Worm (Caenorhabditis elegans) whole organism, L4 larva: ENCODE results near the gene clec-194.

Source experiments
- F26F4.8 ChIP-seq: fragments of 200-800 bp; sonication (Bioruptor generic); conservative IDR thresholded peaks from 2 replicates; pipeline ENCODE4 v1.3.6; 2022; ENCODE audit warnings: missing genetic modification characterization, missing compliant biosample characterization
- F37D6.2 ChIP-seq: sonication (generic microtip); optimal IDR thresholded peaks from 2 replicates; lab custom pipeline; 2016; ENCODE audit warnings: mild to moderate bottlenecking, missing genetic modification characterization, missing compliant biosample characterization
- F44E2.7 ChIP-seq: fragments of 200-800 bp; sonication (Bioruptor generic); IDR thresholded peaks from 2 replicates; pipeline ENCODE4 v2.1.2; 2022; ENCODE audit warnings: missing genetic modification characterization, missing compliant biosample characterization
- Y48G9A.11 ChIP-seq: fragments of 200-800 bp; sonication (Bioruptor generic); IDR thresholded peaks from 2 replicates; pipeline ENCODE4 v1.3.6; 2022; ENCODE audit warnings: missing genetic modification reagents, missing genetic modification characterization, missing compliant biosample characterization
- ZK546.5 ChIP-seq, 2 experiments: sonication (generic microtip); optimal IDR thresholded peaks; 2 replicates each; lab custom pipeline; 2017; ENCODE audit warnings: missing biosample characterization in 2 of 2, missing genetic modification characterization in 2 of 2
- ama-1 ChIP-seq: fragments of 150-350 bp; optimal IDR thresholded peaks from 2 replicates; lab custom pipeline; 2014; ENCODE audit warnings: inconsistent platforms, mixed read lengths
- ceh-32 ChIP-seq: sonication (generic microtip); optimal IDR thresholded peaks from 2 replicates; lab custom pipeline; 2016; ENCODE audit warnings: mild to moderate bottlenecking, missing genetic modification characterization, missing compliant biosample characterization; ENCODE audit not compliant: poor library complexity
- ceh-44 ChIP-seq: fragments of 200-800 bp; sonication (Bioruptor generic); IDR thresholded peaks from 2 replicates; pipeline ENCODE4 v1.3.6; 2022; ENCODE audit warnings: missing genetic modification reagents, missing genetic modification characterization, missing compliant biosample characterization
- ces-1 ChIP-seq: fragments of 150-350 bp; sonication (generic microtip); optimal IDR thresholded peaks from 4 replicates; lab custom pipeline; 2014; ENCODE audit warnings: missing biosample characterization, missing genetic modification reagents, missing genetic modification characterization
- daf-12 ChIP-seq: fragments of 150-350 bp; optimal IDR thresholded peaks from 2 replicates; lab custom pipeline; 2014; ENCODE audit warnings: missing biosample characterization, missing genetic modification reagents, missing genetic modification characterization
- egl-43 ChIP-seq: fragments of 200-800 bp; sonication (Bioruptor generic); IDR thresholded peaks from 2 replicates; pipeline ENCODE4 v1.3.6; 2022; ENCODE audit warnings: missing genetic modification reagents, missing genetic modification characterization, missing compliant biosample characterization
- fos-1 ChIP-seq: fragments of 150-350 bp; optimal IDR thresholded peaks from 2 replicates; lab custom pipeline; 2014; ENCODE audit warnings: missing biosample characterization, missing genetic modification characterization
- hlh-30 ChIP-seq: sonication (generic microtip); optimal IDR thresholded peaks from 2 replicates; lab custom pipeline; 2017; ENCODE audit warnings: antibody characterized with exemption, mild to moderate bottlenecking, missing genetic modification characterization, missing compliant biosample characterization; ENCODE audit not compliant: insufficient read depth
- jun-1 ChIP-seq: fragments of 150-350 bp; optimal IDR thresholded peaks from 2 replicates; lab custom pipeline; 2014; ENCODE audit warnings: missing biosample characterization, missing genetic modification reagents, missing genetic modification characterization
- lin-1 ChIP-seq: fragments of 200-800 bp; sonication (Bioruptor generic); IDR thresholded peaks from 2 replicates; pipeline ENCODE4 v1.3.6; 2022; ENCODE audit warnings: missing genetic modification reagents, missing genetic modification characterization, missing compliant biosample characterization
- lin-13 ChIP-seq: fragments of 150-350 bp; optimal IDR thresholded peaks from 2 replicates; lab custom pipeline; 2014; ENCODE audit warnings: missing biosample characterization, missing genetic modification reagents, missing genetic modification characterization
- lin-38 ChIP-seq: fragments of 200-800 bp; sonication (Bioruptor generic); IDR thresholded peaks from 2 replicates; pipeline ENCODE4 v1.3.6; 2022; ENCODE audit warnings: missing genetic modification reagents, missing genetic modification characterization, missing compliant biosample characterization
- lin-39 ChIP-seq: fragments of 150-350 bp; optimal IDR thresholded peaks from 2 replicates; lab custom pipeline; 2014; ENCODE audit warnings: missing biosample characterization, missing genetic modification reagents, missing genetic modification characterization
- lsy-2 ChIP-seq, 2 experiments: fragments of 150-350 bp in 1 of 2; sonication (generic microtip) in 1 of 2; optimal IDR thresholded peaks; 2 replicates each; lab custom pipeline; 2014 to 2017; ENCODE audit warnings: missing biosample characterization in 2 of 2, missing genetic modification characterization in 2 of 2
- mep-1 ChIP-seq: fragments of 150-350 bp; sonication (generic microtip); optimal IDR thresholded peaks from 3 replicates; lab custom pipeline; 2014; ENCODE audit warnings: missing biosample characterization, missing genetic modification characterization
- mxl-2 ChIP-seq: fragments of 200-800 bp; sonication (Bioruptor generic); conservative IDR thresholded peaks from 2 replicates; pipeline ENCODE4 v1.3.6; 2022; ENCODE audit warnings: missing genetic modification reagents, missing genetic modification characterization, missing compliant biosample characterization
- nhr-48 ChIP-seq: sonication (generic microtip); optimal IDR thresholded peaks from 2 replicates; lab custom pipeline; 2016; ENCODE audit warnings: mild to moderate bottlenecking, missing genetic modification characterization, missing compliant biosample characterization
- set-16 ChIP-seq: fragments of 200-800 bp; sonication (Bioruptor generic); IDR thresholded peaks from 2 replicates; pipeline ENCODE4 v1.3.6; 2022; ENCODE audit warnings: missing genetic modification reagents, missing genetic modification characterization, missing compliant biosample characterization
- snpc-1.2 ChIP-seq: fragments of 200-800 bp; sonication (Bioruptor generic); IDR thresholded peaks from 2 replicates; pipeline ENCODE4 v1.3.6; 2022; ENCODE audit warnings: missing genetic modification reagents, missing genetic modification characterization, missing compliant biosample characterization
- spr-3 ChIP-seq: fragments of 200-800 bp; sonication (Bioruptor generic); optimal IDR thresholded peaks from 2 replicates; lab custom pipeline; 2018; ENCODE audit warnings: mild to moderate bottlenecking, missing genetic modification characterization, missing compliant biosample characterization
- tra-1 ChIP-seq: fragments of 200-800 bp; sonication (Bioruptor generic); IDR thresholded peaks from 2 replicates; pipeline ENCODE4 v1.3.6; 2022; ENCODE audit warnings: missing genetic modification reagents, missing genetic modification characterization, missing compliant biosample characterization
- unc-62 ChIP-seq, 3 experiments: fragments of 150-350 bp in 1 of 3; sonication (generic microtip); optimal IDR thresholded peaks in 2 of 3; peaks in 1 of 3; 1 replicate in 1 of 3; 2 replicates in 2 of 3; lab custom pipeline; 2014 to 2017; ENCODE audit warnings: missing biosample characterization in 3 of 3, missing genetic modification characterization in 3 of 3, missing genetic modification reagents in 3 of 3, missing genotype in 1 of 3
- vab-7 ChIP-seq: fragments of 200-800 bp; sonication (Bioruptor generic); IDR thresholded peaks from 2 replicates; pipeline ENCODE4 v1.3.6; 2022; ENCODE audit warnings: missing genetic modification reagents, missing genetic modification characterization, missing compliant biosample characterization
- zag-1 ChIP-seq: fragments of 150-350 bp; optimal IDR thresholded peaks from 2 replicates; lab custom pipeline; 2014; ENCODE audit warnings: missing biosample characterization, missing genetic modification characterization

The clec-194 gene

ce11 chrIV:16865487-16865886, 34.0 kb downstream of the clec-194 start, which contains the start of gene gtsf-1 (continued):
- TF ChIP-seq jun-1 (tag; lab: Kevin White, UChicago) (no peak), F37D6.2 (tag; lab: Kevin White, UChicago) (peak; percentile 13), ama-1 (lab: Kevin White, UChicago) (peak; percentile 58), spr-3 (GFP tag; lab: Kevin White, UChicago) (peak; percentile 16), hlh-30 (tag; lab: Kevin White, UChicago) (peak; percentile 33), egl-43 (GFP tag; lab: Robert Waterston, UW) (peak; percentile 37; the same call in 1 of the 2 replicates), daf-12 (tag; lab: Kevin White, UChicago) (no peak), ceh-32 (no peak), tra-1 (no peak), Y48G9A.11 (GFP tag; lab: Robert Waterston, UW) (peak; percentile 67), lin-13 (GFP tag; lab: Kevin White, UChicago) (peak; percentile 80), ceh-44 (GFP tag; lab: Robert Waterston, UW) (0 out of 2 replicates have a peak, but pooled peaks have one; percentile 24), ZK546.5 (tag; optimal IDR thresholded peaks at IDR 0.05; lab: Kevin White, UChicago) (no peak), nhr-48 (tag; lab: Kevin White, UChicago) (no peak), lin-39 (tag; lab: Kevin White, UChicago) (no peak), vab-7 (GFP tag; lab: Robert Waterston, UW) (peak; percentile 60), F44E2.7 (GFP tag; lab: Robert Waterston, UW) (no peak)

ce11 chrIV:16866487-16866886, 35.0 kb downstream of the clec-194 start:
- TF ChIP-seq snpc-1.2 (GFP tag; lab: Robert Waterston, UW) (peak; percentile 43; the same call in 1 of the 2 replicates), lin-38 (0 out of 2 replicates have a peak, but pooled peaks have one; percentile 25)

- no peak for TF ChIP-seq mxl-2 (GFP tag; lab: Robert Waterston, UW)
- TF ChIP-seq set-16 (GFP tag; lab: Robert Waterston, UW), result peak; percentile 67
- TF ChIP-seq lin-1, result no peak
Observed at ce11 chrIV:16867223-16867622, 35.8 kb downstream of the clec-194 start, which contains the start of gene T06A10.107. Gene T06A10.107, plus strand, starts transcription at chrIV:16867523.

ce11 chrIV:16868900-16869299, 37.4 kb downstream of the clec-194 start, which contains the start of gene T06A10.106:
Gene T06A10.106, minus strand, starts transcription at chrIV:16869000.
- TF ChIP-seq ces-1 (GFP tag; lab: Kevin White, UChicago) (no peak), zag-1 (no peak), F26F4.8 (GFP tag; lab: Robert Waterston, UW) (no peak), lin-1 (no peak), fos-1 (tag; lab: Kevin White, UChicago) (no peak), ceh-32 (no peak), jun-1 (tag; lab: Kevin White, UChicago) (no peak), mep-1 (no peak), unc-62 (GFP tag; optimal IDR thresholded peaks at IDR 0.05 in 1 of 2; lab: Kevin White, UChicago) (no peak), unc-62 (tag; optimal IDR thresholded peaks at IDR 0.05; lab: Kevin White, UChicago) (no peak), lsy-2 (tag; optimal IDR thresholded peaks at IDR 0.05; lab: Kevin White, UChicago) (no peak)

ce11 chrIV:16882414-16882813, 50.9 kb downstream of the clec-194 start:
- TF ChIP-seq snpc-1.2 (GFP tag; lab: Robert Waterston, UW), result 0 out of 2 replicates have a peak, but pooled peaks have one; percentile 48
